Fruit fly (Drosophila melanogaster) ovary, adult (tissue): ENCODE measurements around the gene CG17930.

Experiments used
- CG17801 ChIP-seq: fragments of 200-800 bp; optimal IDR thresholded peaks from 2 replicates; lab custom pipeline; 2019; ENCODE audit warnings: missing biosample characterization, mild to moderate bottlenecking, missing genetic modification characterization, moderate library complexity; ENCODE audit not compliant: partially characterized antibody

The CG17930 gene

DNA sequence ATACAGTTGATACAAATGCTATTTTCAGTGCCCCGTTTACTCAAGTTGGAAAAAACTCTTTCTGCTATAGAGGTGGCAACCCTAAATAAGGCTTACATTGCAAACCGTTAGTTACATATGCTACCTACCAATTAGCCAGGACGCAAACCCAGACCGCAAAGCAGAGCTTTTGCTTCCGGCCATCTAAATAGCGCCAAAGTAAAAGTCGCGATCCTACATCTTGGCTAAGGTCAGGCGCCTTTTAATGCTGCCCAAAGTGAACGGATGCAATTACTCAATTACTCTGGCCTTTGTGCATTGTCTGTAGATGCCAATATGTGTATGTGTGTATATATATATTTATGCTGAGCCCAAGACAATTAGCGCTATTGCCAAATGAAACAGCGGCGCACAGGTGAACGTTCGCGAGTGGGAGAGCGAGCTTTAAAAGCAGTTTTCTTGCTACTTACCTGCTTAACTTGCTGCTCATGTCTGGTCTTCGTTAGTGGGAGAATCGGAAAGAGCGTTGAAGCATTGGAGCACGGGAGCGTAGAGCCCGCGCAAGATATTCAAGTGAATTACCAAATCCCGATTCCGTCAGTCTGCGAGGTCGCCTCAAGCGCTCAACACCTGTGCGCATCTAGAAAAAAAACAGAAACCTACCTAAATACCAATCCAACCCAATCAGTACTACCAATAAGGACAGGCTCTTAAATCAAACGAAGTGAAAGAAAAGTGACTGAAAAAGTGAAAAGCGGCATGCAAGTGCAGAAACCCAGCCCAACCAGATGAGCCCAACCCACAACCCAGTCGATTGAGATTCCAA, 22.3 kb upstream of the CG17930 start, which contains the start of gene Zip89B:
Gene Zip89B, plus strand, starts transcription at position 574 of the 805 bp plus-strand sequence.
- peak; percentile 36 for TF ChIP-seq CG17801 (GFP tag; lab: Kevin White, UChicago)

DNA sequence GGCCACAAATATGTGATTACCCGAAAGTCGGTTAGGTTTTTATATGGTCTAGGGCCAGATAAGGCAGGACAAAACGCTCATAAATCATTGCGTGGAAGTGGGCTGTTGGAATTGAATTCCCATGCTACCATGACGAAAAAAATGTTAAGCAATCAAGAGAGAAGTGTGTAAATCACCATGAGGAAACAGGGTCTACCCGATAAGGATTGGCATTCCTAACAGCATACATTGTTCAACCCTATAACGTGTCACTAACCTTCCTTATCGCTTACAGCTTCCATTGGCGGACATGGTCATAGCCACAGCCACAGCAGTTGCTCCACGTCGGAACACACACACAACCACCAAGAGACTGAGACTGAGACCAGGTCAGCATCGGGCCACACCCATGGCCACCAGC, 19.6 kb upstream of the CG17930 start:
- no peak for TF ChIP-seq CG17801 (GFP tag; lab: Kevin White, UChicago)

DNA sequence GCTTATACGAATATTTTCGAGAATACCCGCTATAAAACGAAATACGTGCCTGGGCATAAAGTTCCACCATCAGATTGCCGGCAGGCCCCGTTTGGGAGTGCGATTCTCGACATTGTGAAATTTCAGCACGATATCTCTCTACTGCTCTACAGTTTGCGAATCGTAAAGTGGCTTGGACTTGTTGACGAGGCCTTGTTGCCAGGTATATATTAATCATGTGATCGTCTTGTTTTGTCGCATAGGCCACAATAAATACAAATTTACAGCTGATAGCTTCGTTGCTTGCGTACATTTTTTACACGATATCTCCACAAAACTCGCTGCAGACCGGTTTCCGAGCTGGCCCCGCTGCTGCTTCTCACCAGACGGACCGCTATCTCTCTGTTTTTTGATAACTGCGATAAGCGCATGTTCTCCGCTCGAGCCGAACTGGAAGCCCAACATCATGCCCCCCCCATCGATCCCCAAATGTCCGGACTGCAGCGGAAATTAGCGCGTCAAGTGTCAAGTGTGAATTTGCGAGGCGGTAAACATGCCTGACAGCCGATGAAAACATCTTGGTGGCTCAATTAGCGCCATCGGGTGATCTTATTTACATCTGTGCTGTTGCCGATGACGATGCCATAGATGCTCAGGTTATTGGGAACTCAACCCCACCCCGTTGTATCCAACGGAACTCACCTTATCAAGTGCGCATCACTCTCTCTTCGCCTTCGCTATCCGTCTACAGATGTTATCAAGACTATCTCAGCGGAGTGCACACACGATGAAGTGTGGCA, 18.2 kb upstream of the CG17930 start:
- TF ChIP-seq CG17801 (GFP tag; lab: Kevin White, UChicago): no peak

DNA sequence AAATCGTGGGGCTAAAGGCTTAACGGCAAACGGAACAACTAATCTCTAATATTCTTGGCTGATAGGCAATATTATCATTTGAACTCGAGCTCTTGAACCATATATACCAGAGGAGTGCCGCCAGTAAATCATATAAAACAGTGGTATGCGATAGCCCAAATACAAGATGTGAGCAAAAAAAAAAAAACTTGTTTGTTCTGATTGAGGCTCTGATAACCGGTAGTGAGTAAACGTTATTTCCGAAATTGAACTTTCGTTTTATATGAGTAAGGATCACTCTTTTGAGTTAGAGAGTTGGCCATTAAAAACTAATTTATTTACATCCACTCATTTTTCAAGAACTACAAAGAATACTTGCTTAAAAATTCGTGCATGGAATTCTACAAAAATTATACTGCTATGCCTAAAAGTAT, 17.6 kb upstream of the CG17930 start:
- no peak for TF ChIP-seq CG17801 (GFP tag; lab: Kevin White, UChicago)

DNA sequence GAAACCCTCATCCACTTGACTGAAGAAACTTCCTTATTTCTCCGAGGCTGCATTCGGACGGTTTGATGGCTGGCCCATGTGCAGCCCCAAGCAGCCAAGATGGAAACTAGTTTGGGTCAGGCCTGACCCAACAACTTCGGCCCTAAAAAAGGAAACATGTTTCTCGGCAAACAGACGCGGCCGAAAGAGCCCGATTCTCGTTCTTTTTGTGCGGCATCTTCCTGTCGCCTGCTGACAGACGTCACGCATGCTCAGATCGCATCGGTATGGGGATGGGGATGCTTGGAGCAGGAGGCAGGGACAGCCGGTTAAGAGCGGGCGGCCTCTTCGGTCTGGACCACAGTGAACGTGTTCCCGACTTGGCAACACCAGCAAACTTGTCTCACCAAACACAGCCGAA, 10.9 kb upstream of the CG17930 start:
- TF ChIP-seq CG17801 (GFP tag; lab: Kevin White, UChicago): no peak

DNA sequence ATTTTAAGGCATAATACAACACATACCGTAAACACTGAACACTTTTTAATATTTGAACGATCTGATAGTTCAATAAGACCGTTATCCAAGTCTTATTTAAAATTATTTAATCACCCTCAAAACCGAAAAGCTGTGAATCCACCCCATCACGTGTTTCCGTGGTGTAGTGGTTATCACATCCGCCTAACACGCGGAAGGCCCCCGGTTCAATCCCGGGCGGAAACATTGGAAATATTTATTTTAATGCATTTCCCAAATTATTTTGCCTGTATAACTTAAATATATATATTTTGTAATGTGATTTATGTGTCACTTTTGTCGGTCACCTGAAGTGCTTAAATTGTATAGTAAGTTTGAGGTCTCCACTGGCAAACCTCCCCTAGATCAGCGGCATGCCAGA, 6.1 kb upstream of the CG17930 start, which contains the start of gene CG44044:
Gene CG44044, plus strand, starts transcription at position 301 of the 400 bp plus-strand sequence.
- no peak for TF ChIP-seq CG17801 (GFP tag; lab: Kevin White, UChicago)

DNA sequence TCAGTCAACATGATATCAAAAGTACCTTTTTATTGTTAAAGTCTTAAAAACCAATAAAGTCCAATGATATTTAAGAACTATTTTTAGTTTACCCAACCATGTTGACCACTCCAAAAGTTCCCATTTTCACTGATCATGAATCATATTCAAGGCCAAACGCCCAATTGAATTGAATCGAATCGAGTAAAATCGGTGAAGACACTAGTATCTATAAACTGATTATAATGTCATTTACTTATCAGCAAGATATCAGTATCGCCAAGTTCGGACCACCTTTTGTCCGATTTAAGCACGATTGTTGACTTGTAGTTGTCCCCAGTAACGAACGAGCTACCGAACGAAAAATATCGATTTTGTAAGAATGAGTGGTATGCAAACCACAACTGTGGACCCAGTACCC, 4.6 kb upstream of the CG17930 start, which contains the start of gene CG6901:
Gene CG6901, plus strand, starts transcription at position 323 of the 400 bp plus-strand sequence.
- no peak for TF ChIP-seq CG17801 (GFP tag; lab: Kevin White, UChicago)

DNA sequence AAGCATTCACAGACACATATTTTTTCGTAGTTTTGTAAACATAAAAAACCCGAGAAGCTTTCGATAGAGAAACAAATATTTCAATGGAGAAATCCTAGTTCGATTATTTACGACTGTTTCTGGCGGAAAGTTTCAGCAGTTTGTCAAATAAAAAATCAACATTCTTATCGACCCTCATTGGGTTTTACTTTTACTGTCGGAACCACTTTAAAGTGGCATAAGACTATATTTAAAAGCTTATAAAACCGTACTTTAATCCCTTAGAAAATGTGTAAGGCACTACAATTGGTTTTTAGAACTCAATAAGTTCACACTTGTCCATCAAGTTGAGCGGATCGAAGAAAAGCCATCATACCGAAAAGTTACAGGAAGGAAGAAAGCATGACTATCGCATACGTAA, 2.5 kb upstream of the CG17930 start, which contains the start of gene CG17929:
Gene CG17929, plus strand, starts transcription at position 301 of the 400 bp plus-strand sequence.
- TF ChIP-seq CG17801 (GFP tag; lab: Kevin White, UChicago): no peak

DNA sequence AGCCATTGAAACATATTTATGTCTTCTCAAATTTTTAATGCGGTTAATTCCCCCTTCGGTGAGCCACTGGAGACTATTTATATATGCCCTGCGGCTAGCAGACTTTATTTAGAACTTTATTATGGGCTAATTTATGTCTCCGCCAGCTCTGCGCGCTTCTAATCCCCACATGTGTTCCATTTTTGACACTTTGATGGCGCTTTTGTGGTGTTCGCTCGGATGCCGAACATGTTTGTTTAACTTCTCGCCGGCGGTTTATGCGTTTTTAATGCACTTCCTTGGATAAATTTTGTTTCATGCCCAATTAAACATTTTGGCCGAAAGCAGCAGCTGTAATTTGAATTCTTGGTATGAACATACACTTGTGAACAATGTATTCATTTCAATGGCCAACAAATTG, 2.1 kb downstream of the CG17930 start:
- TF ChIP-seq CG17801 (GFP tag; lab: Kevin White, UChicago): no peak

DNA sequence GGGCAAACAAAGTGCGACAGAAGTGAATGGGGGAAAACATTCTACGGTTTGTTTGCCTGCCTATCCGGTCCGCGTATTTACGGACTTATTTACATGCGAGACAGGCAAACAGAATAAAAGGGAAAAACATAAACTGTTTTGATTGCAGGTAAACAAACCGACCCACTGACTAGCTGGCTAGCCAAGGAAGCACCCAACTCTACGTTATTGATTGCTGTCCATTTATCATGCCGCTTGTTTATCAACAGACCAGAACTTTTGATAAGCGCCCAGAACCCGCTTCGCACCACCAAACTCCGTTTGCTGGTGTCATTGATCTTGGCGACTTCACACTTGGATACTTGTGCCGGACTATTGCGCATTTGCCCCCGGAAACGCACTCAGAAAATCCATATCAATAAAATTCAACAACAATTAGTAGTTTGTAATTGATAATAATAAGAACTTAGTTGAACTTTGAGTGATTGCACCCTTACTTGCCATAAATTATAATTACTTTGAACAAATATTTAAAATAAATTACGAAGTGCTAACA, 4.2 kb downstream of the CG17930 start:
- TF ChIP-seq CG17801 (GFP tag; lab: Kevin White, UChicago): no peak

DNA sequence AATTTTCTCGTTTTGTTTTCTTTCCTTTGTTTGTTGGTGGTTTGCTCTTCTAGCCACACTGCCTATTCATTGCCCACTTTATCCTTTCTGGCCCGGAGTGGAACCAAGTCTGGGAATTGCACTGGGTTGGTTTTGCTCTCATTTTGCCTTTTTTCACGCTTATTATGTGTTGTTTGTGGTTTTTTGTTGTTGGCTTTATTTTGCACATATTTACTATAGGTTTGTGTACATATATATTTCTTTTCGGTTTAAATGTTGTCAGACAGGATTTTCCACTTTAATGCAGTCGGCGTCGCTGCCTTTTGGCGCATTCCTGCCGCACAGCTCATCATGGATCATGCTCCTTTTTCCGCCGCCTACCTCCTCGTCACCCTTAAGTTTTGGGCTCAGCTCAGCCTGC, 6.7 kb downstream of the CG17930 start:
- TF ChIP-seq CG17801 (GFP tag; lab: Kevin White, UChicago): no peak

DNA sequence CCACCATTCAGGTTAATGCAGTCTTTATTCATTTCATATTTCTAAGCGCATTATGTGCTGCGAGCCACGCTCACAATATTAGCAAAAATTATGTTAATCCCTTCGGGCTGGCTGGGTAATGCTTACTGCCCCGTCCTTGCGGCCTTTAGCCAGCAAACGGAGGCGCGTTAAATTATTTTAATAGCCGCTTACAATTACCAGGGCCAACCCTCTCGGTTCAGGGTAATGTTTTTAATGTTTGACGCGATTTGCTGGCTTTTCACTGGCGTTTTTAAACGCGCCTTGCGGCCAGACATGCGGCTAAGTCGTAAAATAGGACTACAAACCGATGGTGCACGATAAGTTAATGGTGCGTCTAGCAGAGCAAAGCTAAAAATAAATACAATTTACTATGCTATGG, 7.1 kb downstream of the CG17930 start:
- no peak for TF ChIP-seq CG17801 (GFP tag; lab: Kevin White, UChicago)

DNA sequence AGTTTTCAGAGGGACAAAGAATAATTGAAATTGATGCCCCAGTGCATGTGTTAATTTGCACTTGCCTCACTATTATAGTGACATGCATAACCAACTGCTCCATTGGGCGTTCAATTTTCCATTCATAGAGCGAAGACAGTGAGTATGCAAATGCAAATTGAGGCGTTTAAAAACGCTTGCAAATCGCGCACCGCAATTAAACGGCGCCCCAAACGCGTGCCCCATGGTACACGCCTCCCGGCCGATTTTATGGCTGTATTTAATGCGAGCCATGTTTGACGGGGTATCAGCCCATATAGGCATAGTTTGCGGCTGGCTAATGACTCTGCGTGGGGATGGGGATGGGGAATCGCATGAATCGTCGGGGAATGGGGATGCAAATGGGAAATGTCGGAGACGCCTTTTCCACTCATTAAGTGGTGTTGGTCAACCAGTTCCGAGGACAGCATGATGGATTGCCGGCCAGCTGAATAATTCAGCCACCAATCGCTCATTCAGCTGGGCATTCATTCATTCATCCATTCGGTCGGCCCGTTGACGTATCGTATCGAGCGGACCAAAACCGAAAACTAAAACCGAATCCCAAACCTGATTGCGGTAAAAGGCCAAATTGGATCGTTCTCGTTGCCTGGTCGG, 7.9 kb downstream of the CG17930 start:
- no peak for TF ChIP-seq CG17801 (GFP tag; lab: Kevin White, UChicago)

DNA sequence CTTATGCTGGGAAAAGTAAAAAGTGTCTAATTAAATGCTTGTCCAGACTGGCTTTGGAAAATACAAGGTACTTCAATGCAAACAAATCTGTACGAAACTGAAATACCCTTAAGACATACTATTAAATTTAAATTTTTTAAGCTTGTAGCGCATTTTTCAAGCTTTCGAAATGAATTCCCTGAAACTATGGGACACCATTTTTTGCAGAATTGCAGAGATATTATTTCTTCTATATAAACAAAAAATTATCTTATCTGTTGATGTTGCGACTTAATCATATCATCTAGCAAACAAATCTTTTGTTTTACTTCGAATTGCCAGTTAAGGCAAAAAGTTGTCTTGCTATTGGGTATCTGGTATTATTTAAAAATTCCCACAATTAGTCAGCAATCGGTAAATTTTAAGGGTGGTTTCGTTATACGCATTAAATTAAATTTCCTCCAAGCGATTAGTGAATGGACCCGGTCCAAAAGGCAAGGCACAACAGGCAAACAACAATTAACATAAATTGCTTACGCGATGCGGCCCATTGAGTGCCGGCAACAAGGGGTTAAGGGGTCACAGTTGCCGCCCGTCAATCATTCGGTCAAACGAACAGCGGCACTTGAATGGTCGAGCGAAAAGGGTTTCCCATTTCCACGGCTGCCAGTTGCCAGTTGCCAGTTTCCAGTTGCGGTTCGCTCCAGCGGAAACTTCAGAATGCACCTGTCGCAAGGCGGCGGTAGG, 8.8 kb downstream of the CG17930 start:
- no peak for TF ChIP-seq CG17801 (GFP tag; lab: Kevin White, UChicago)
